Worm (Caenorhabditis elegans) whole organism, mixed stage, embryonic: ENCODE results near the gene elt-4.

Source experiments
- bed-3 ChIP-seq: fragments of 200-800 bp; sonication (Bioruptor generic); optimal IDR thresholded peaks from 3 replicates; lab custom pipeline; 2018; ENCODE audit warnings: mild to moderate bottlenecking, missing genetic modification characterization, moderate library complexity, missing compliant biosample characterization
- blmp-1 ChIP-seq: fragments of 150-350 bp; optimal IDR thresholded peaks from 2 replicates; lab custom pipeline; 2014; ENCODE audit warnings: missing biosample characterization, missing genetic modification characterization
- ceh-39 ChIP-seq: fragments of 150-350 bp; optimal IDR thresholded peaks from 2 replicates; lab custom pipeline; 2014; ENCODE audit warnings: missing biosample characterization, missing genetic modification characterization
- ceh-43 ChIP-seq: fragments of 200-800 bp; sonication (Bioruptor generic); optimal IDR thresholded peaks from 2 replicates; lab custom pipeline; 2018; ENCODE audit warnings: mild to moderate bottlenecking, missing genetic modification characterization, moderate library complexity, missing compliant biosample characterization
- ceh-83 ChIP-seq: fragments of 200-800 bp; sonication (Bioruptor generic); optimal IDR thresholded peaks from 2 replicates; lab custom pipeline; 2018; ENCODE audit warnings: mild to moderate bottlenecking, missing genetic modification characterization, missing compliant biosample characterization
- ces-1 ChIP-seq: fragments of 150-350 bp; optimal IDR thresholded peaks from 2 replicates; lab custom pipeline; 2014; ENCODE audit warnings: missing biosample characterization, missing genetic modification reagents, missing genetic modification characterization
- cnd-1 ChIP-seq: fragments of 200-800 bp; sonication (Bioruptor generic); optimal IDR thresholded peaks from 2 replicates; lab custom pipeline; 2018; ENCODE audit warnings: mild to moderate bottlenecking, missing genetic modification characterization, missing compliant biosample characterization
- drap-1 ChIP-seq: fragments of 200-800 bp; sonication (Bioruptor generic); optimal IDR thresholded peaks from 3 replicates; lab custom pipeline; 2018; ENCODE audit warnings: mild to moderate bottlenecking, missing genetic modification characterization, missing compliant biosample characterization
- elt-1 ChIP-seq: sonication (generic microtip); optimal IDR thresholded peaks from 2 replicates; lab custom pipeline; 2017; ENCODE audit warnings: missing genetic modification characterization, mild to moderate bottlenecking, missing compliant biosample characterization, antibody characterized with exemption, moderate library complexity, borderline replicate concordance; ENCODE audit not compliant: insufficient read depth
- ham-2 ChIP-seq: fragments of 200-800 bp; sonication (Bioruptor generic); optimal IDR thresholded peaks from 2 replicates; lab custom pipeline; 2018; ENCODE audit warnings: mild to moderate bottlenecking, missing genetic modification characterization, missing compliant biosample characterization
- hlh-1 ChIP-seq: fragments of 150-350 bp; optimal IDR thresholded peaks from 2 replicates; lab custom pipeline; 2014; ENCODE audit warnings: missing biosample characterization, missing genetic modification reagents, missing genetic modification characterization
- lin-32 ChIP-seq: fragments of 200-800 bp; sonication (Bioruptor generic); optimal IDR thresholded peaks from 2 replicates; lab custom pipeline; 2018; ENCODE audit warnings: mild to moderate bottlenecking, missing genetic modification characterization, missing compliant biosample characterization
- lsy-2 ChIP-seq: fragments of 150-350 bp; optimal IDR thresholded peaks from 2 replicates; lab custom pipeline; 2014; ENCODE audit warnings: missing biosample characterization, missing genetic modification characterization
- mab-5 ChIP-seq: fragments of 150-350 bp; optimal IDR thresholded peaks from 2 replicates; lab custom pipeline; 2014; ENCODE audit warnings: missing biosample characterization, missing genetic modification characterization
- mep-1 ChIP-seq: fragments of 150-350 bp; optimal IDR thresholded peaks from 2 replicates; lab custom pipeline; 2017; ENCODE audit warnings: missing biosample characterization, missing genetic modification reagents, missing genetic modification characterization, inconsistent platforms
- mls-2 ChIP-seq: sonication (generic microtip); optimal IDR thresholded peaks from 2 replicates; lab custom pipeline; 2016; ENCODE audit warnings: mild to moderate bottlenecking, missing genetic modification characterization, moderate library complexity, missing compliant biosample characterization
- nhr-12 ChIP-seq: fragments of 150-350 bp; optimal IDR thresholded peaks from 2 replicates; lab custom pipeline; 2014; ENCODE audit warnings: missing biosample characterization, missing genetic modification characterization
- nhr-2 ChIP-seq: fragments of 150-350 bp; optimal IDR thresholded peaks from 2 replicates; lab custom pipeline; 2014; ENCODE audit warnings: missing biosample characterization, missing genetic modification characterization
- nhr-237 ChIP-seq: fragments of 150-350 bp; optimal IDR thresholded peaks from 2 replicates; lab custom pipeline; 2014; ENCODE audit warnings: missing biosample characterization, missing genetic modification characterization
- nhr-28 ChIP-seq: fragments of 150-350 bp; optimal IDR thresholded peaks from 2 replicates; lab custom pipeline; 2014; ENCODE audit warnings: missing biosample characterization, missing genetic modification characterization
- nhr-76 ChIP-seq: sonication (generic microtip); optimal IDR thresholded peaks from 2 replicates; lab custom pipeline; 2017; ENCODE audit warnings: missing biosample characterization, missing genetic modification characterization
- pha-4 ChIP-seq: fragments of 150-350 bp; optimal IDR thresholded peaks from 2 replicates; lab custom pipeline; 2018; ENCODE audit warnings: missing biosample characterization, missing genetic modification reagents, missing genetic modification characterization
- sem-2 ChIP-seq: fragments of 200-800 bp; sonication (Bioruptor generic); optimal IDR thresholded peaks from 2 replicates; lab custom pipeline; 2018; ENCODE audit warnings: mild to moderate bottlenecking, missing genetic modification characterization, missing compliant biosample characterization
- snpc-4 ChIP-seq: fragments of 150-350 bp; optimal IDR thresholded peaks from 2 replicates; lab custom pipeline; 2014; ENCODE audit warnings: missing biosample characterization, missing genetic modification characterization
- sptf-1 ChIP-seq: sonication (generic microtip); optimal IDR thresholded peaks from 2 replicates; lab custom pipeline; 2017; ENCODE audit warnings: mild to moderate bottlenecking, missing genetic modification characterization, moderate library complexity, missing compliant biosample characterization
- tbx-8 ChIP-seq: fragments of 200-800 bp; sonication (Bioruptor generic); optimal IDR thresholded peaks from 2 replicates; lab custom pipeline; 2018; ENCODE audit warnings: mild to moderate bottlenecking, missing genetic modification characterization, moderate library complexity, missing compliant biosample characterization
- unc-120 ChIP-seq: sonication (generic microtip); optimal IDR thresholded peaks from 2 replicates; lab custom pipeline; 2017; ENCODE audit warnings: missing genetic modification characterization, missing compliant biosample characterization; ENCODE audit not compliant: poor library complexity, severe bottlenecking
- unc-39 ChIP-seq: fragments of 150-350 bp; optimal IDR thresholded peaks from 2 replicates; lab custom pipeline; 2014; ENCODE audit warnings: missing biosample characterization, missing genetic modification characterization
- unc-62 ChIP-seq: fragments of 150-350 bp; optimal IDR thresholded peaks from 2 replicates; lab custom pipeline; 2014; ENCODE audit warnings: missing biosample characterization, missing genetic modification reagents, missing genetic modification characterization
- zip-8 ChIP-seq: fragments of 150-350 bp; optimal IDR thresholded peaks from 2 replicates; lab custom pipeline; 2014; ENCODE audit warnings: missing biosample characterization, missing genetic modification characterization

The elt-4 gene

ce11 chrX:10479108-10479738 lies 3.9 kb downstream of the elt-4 start:
- TF ChIP-seq sptf-1 (tag; lab: Kevin White, UChicago) (no peak), nhr-28 (tag; lab: Kevin White, UChicago) (no peak), ham-2 (GFP tag; lab: Kevin White, UChicago) (no peak), ceh-39 (no peak), nhr-2 (tag; lab: Kevin White, UChicago) (no peak), tbx-8 (GFP tag; lab: Kevin White, UChicago) (no peak), zip-8 (tag; lab: Kevin White, UChicago) (no peak), drap-1 (no peak), ceh-43 (GFP tag; lab: Kevin White, UChicago) (no peak), mls-2 (no peak), elt-1 (tag; lab: Kevin White, UChicago) (no peak), unc-120 (tag; lab: Kevin White, UChicago) (no peak), ceh-83 (no peak), mab-5 (no peak), pha-4 (no peak), blmp-1 (tag; lab: Kevin White, UChicago) (no peak)

ce11 chrX:10480563-10481290 lies 5.4 kb downstream of the elt-4 start, which contains the start of gene elt-2:
TSS of gene elt-2 (plus strand) at chrX:10481240.
- no peak for TF ChIP-seq nhr-28 (tag; lab: Kevin White, UChicago)
- no peak for TF ChIP-seq nhr-12 (tag; lab: Kevin White, UChicago)
- no peak for TF ChIP-seq ceh-43 (GFP tag; lab: Kevin White, UChicago)
- TF ChIP-seq lin-32 (GFP tag; lab: Kevin White, UChicago): no peak

- no peak for TF ChIP-seq sem-2
- TF ChIP-seq hlh-1 (tag; lab: Kevin White, UChicago): no peak
- no peak for TF ChIP-seq nhr-237
- no peak for TF ChIP-seq unc-62 (GFP tag; lab: Kevin White, UChicago)
- no peak for TF ChIP-seq tbx-8 (GFP tag; lab: Kevin White, UChicago)
- TF ChIP-seq mls-2: no peak
- TF ChIP-seq lsy-2 (tag; lab: Kevin White, UChicago): no peak
- TF ChIP-seq nhr-76 (tag; lab: Kevin White, UChicago): no peak
- TF ChIP-seq ces-1 (GFP tag; lab: Kevin White, UChicago): no peak
- TF ChIP-seq snpc-4 (tag; lab: Kevin White, UChicago): no peak
- no peak for TF ChIP-seq unc-39
- no peak for TF ChIP-seq cnd-1 (tag; lab: Kevin White, UChicago)
- no peak for TF ChIP-seq elt-1 (tag; lab: Kevin White, UChicago)
Observed at ce11 chrX:10482272-10482671, 6.9 kb downstream of the elt-4 start.

ce11 chrX:10485300-10485755 lies 10.0 kb downstream of the elt-4 start, which contains the start of gene C33D3.3:
TSS of gene C33D3.3 (plus strand) at chrX:10485350.
- no peak for TF ChIP-seq lsy-2 (tag; lab: Kevin White, UChicago)
- no peak for TF ChIP-seq mls-2
- no peak for TF ChIP-seq zip-8 (tag; lab: Kevin White, UChicago)
- TF ChIP-seq unc-62 (GFP tag; lab: Kevin White, UChicago): no peak
- TF ChIP-seq cnd-1 (tag; lab: Kevin White, UChicago): no peak
- no peak for TF ChIP-seq elt-1 (tag; lab: Kevin White, UChicago)
- TF ChIP-seq bed-3: no peak
- no peak for TF ChIP-seq sptf-1 (tag; lab: Kevin White, UChicago)
- no peak for TF ChIP-seq nhr-76 (tag; lab: Kevin White, UChicago)
- TF ChIP-seq sem-2: no peak
- no peak for TF ChIP-seq tbx-8 (GFP tag; lab: Kevin White, UChicago)
- TF ChIP-seq ham-2 (GFP tag; lab: Kevin White, UChicago): no peak
- no peak for TF ChIP-seq ceh-39
- TF ChIP-seq mep-1: no peak
- TF ChIP-seq blmp-1 (tag; lab: Kevin White, UChicago): no peak
- no peak for TF ChIP-seq snpc-4 (tag; lab: Kevin White, UChicago)
